Worm (Caenorhabditis elegans) whole organism, midembryonic: Measurements from ENCODE around the gene zfp-1.

Source experiments
- T22C8.4 ChIP-seq: fragments of 200-800 bp; sonication (Bioruptor generic); IDR thresholded peaks from 2 replicates; pipeline ENCODE4 v1.3.6; 2022; ENCODE audit warnings: missing genetic modification characterization, missing compliant biosample characterization
- cog-1 ChIP-seq: sonication (generic microtip); optimal IDR thresholded peaks from 2 replicates; lab custom pipeline; 2016; ENCODE audit warnings: missing genetic modification characterization, missing compliant biosample characterization
- flt-1 ChIP-seq: fragments of 200-800 bp; sonication (Bioruptor generic); IDR thresholded peaks from 2 replicates; pipeline ENCODE4 v1.3.6; 2022; ENCODE audit warnings: missing genetic modification characterization, missing compliant biosample characterization
- klf-2 ChIP-seq: fragments of 200-800 bp; sonication (Bioruptor generic); conservative IDR thresholded peaks from 2 replicates; pipeline ENCODE4 v1.3.6; 2022; ENCODE audit warnings: missing genetic modification reagents, missing genetic modification characterization, missing compliant biosample characterization
- ref-1 ChIP-seq: fragments of 200-800 bp; sonication (Bioruptor generic); conservative IDR thresholded peaks from 2 replicates; pipeline ENCODE4 v1.3.6; 2022; ENCODE audit warnings: missing genetic modification reagents, missing genetic modification characterization, missing compliant biosample characterization
- tab-1 ChIP-seq: fragments of 200-800 bp; sonication (Bioruptor generic); IDR thresholded peaks from 2 replicates; pipeline ENCODE4 v1.3.6; 2022; ENCODE audit warnings: missing genetic modification characterization, missing compliant biosample characterization

ce11 chrIII:8838075-8838474, 46.7 kb downstream of the zfp-1 start, which contains the start of gene F44E2.4:
- TF ChIP-seq cog-1 (no peak), tab-1 (GFP tag; lab: Robert Waterston, UW) (no peak), ref-1 (GFP tag; lab: Robert Waterston, UW) (no peak), flt-1 (no peak), T22C8.4 (GFP tag; lab: Robert Waterston, UW) (no peak), klf-2 (GFP tag; lab: Robert Waterston, UW) (no peak)
